Fruit fly (Drosophila melanogaster) whole organism, pupa: ENCODE results near the gene XRCC1.

Experiments used
- CG13204 ChIP-seq: fragments of 200-800 bp; sonication (Bioruptor generic); optimal IDR thresholded peaks from 2 replicates; lab custom pipeline; 2018; ENCODE audit warnings: missing biosample characterization, mild to moderate bottlenecking, missing genetic modification characterization, moderate library complexity
- CG34367 ChIP-seq: fragments of 200-800 bp; sonication (Bioruptor generic); optimal IDR thresholded peaks from 2 replicates; lab custom pipeline; 2018; ENCODE audit warnings: missing biosample characterization, mild to moderate bottlenecking, missing genetic modification characterization
- CG9948 ChIP-seq: fragments of 200-800 bp; sonication (Bioruptor generic); optimal IDR thresholded peaks from 2 replicates; lab custom pipeline; 2018; ENCODE audit warnings: missing biosample characterization, mild to moderate bottlenecking, missing genetic modification characterization, moderate library complexity
- fd96Ca ChIP-seq: fragments of 200-800 bp; sonication (Bioruptor generic); IDR thresholded peaks from 3 replicates; pipeline ENCODE4 v1.3.6; 2022; ENCODE audit warnings: missing biosample characterization, missing genetic modification characterization

- TF ChIP-seq CG9948 (tag; lab: Kevin White, UChicago) (no peak), CG13204 (GFP tag; lab: Kevin White, UChicago) (no peak), CG34367 (tag; lab: Kevin White, UChicago) (no peak), fd96Ca (GFP tag; lab: Robert Waterston, UW) (no peak)
These were observed 24.1 kb upstream of the XRCC1 start, which contains the start of gene CG3323 for dm6 chrX:5305591-5305990.
